Worm (Caenorhabditis elegans): ENCODE measurements around the gene pph-1.

DNA sequence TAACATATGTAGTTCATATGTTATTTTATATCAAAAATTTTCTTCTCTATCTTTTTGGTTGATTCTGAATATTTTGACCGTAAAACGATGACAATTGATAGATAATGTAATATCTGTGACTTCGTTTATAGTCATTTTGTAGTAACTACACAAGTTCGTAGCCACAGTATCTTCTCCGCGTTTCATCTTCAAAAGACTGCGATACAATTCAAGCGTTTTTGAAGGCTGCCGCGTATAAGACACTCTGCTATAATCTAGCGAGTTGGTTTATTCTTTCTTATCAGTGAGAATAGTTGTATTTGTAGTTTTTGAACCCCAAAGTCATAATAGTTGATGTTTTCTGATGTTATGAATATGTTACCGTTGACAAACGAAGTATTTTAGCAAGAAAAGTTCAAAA is 45.4 kb upstream of the pph-1 start, which contains the start of gene ugt-34:
- TF ChIP-seq him-1 (tag; optimal IDR thresholded peaks at IDR 0.05) (no peak), W03F9.2 (tag; optimal IDR thresholded peaks at IDR 0.05) (no peak)
